Fruit fly (Drosophila melanogaster) whole organism, adult: ENCODE results near the gene INPP5E.

Experiments used
- CG11617 ChIP-seq: fragments of 200-800 bp; sonication (Bioruptor generic); optimal IDR thresholded peaks from 2 replicates; lab custom pipeline; 2017; ENCODE audit warnings: mild to moderate bottlenecking, missing biosample characterization, missing genetic modification reagents, missing genetic modification characterization
- CG12768 ChIP-seq: fragments of 200-800 bp; sonication (Bioruptor generic); optimal IDR thresholded peaks from 2 replicates; lab custom pipeline; 2017; ENCODE audit warnings: missing biosample characterization, missing genetic modification characterization, mild to moderate bottlenecking, moderate library complexity, missing genetic modification reagents
- CG14711 ChIP-seq: fragments of 200-800 bp; sonication (Bioruptor generic); optimal IDR thresholded peaks from 2 replicates; lab custom pipeline; 2018; ENCODE audit warnings: missing biosample characterization, mild to moderate bottlenecking, missing genetic modification characterization, moderate library complexity
- CG1620 ChIP-seq: fragments of 200-800 bp; sonication (Bioruptor generic); optimal IDR thresholded peaks from 2 replicates; lab custom pipeline; 2016; ENCODE audit warnings: missing biosample characterization, missing genetic modification characterization
- CG33017 ChIP-seq: fragments of 200-800 bp; sonication (Bioruptor generic); optimal IDR thresholded peaks from 2 replicates; lab custom pipeline; 2018; ENCODE audit warnings: missing biosample characterization, mild to moderate bottlenecking, missing genetic modification characterization, moderate library complexity
- CG5204 ChIP-seq: fragments of 200-800 bp; sonication (Bioruptor generic); optimal IDR thresholded peaks from 2 replicates; lab custom pipeline; 2016; ENCODE audit warnings: missing biosample characterization, missing genetic modification characterization
- CG7045 ChIP-seq: fragments of 200-800 bp; sonication (Bioruptor generic); optimal IDR thresholded peaks from 2 replicates; lab custom pipeline; 2017; ENCODE audit warnings: missing biosample characterization, mild to moderate bottlenecking, missing genetic modification characterization
- CG7101 ChIP-seq: fragments of 200-800 bp; sonication (Bioruptor generic); optimal IDR thresholded peaks from 2 replicates; lab custom pipeline; 2018; ENCODE audit warnings: missing biosample characterization, mild to moderate bottlenecking, missing genetic modification characterization, moderate library complexity
- Clk ChIP-seq: fragments of 200-800 bp; sonication (Bioruptor generic); optimal IDR thresholded peaks from 2 replicates; lab custom pipeline; 2017; ENCODE audit warnings: missing biosample characterization, missing genetic modification characterization
- Crg-1 ChIP-seq: fragments of 200-800 bp; sonication (Bioruptor generic); optimal IDR thresholded peaks from 2 replicates; lab custom pipeline; 2016; ENCODE audit warnings: missing biosample characterization, missing genetic modification characterization
- Hr96 ChIP-seq: fragments of 200-800 bp; sonication (Bioruptor generic); optimal IDR thresholded peaks from 2 replicates; lab custom pipeline; 2016; ENCODE audit warnings: missing biosample characterization, missing genetic modification characterization
- Mnt ChIP-seq: fragments of 200-800 bp; sonication (Bioruptor generic); optimal IDR thresholded peaks from 2 replicates; lab custom pipeline; 2016; ENCODE audit warnings: missing biosample characterization, mild to moderate bottlenecking, missing genetic modification characterization
- bab1 ChIP-seq: fragments of 200-800 bp; sonication (Bioruptor generic); optimal IDR thresholded peaks from 3 replicates; lab custom pipeline; 2019; ENCODE audit warnings: missing biosample characterization, mild to moderate bottlenecking, missing genetic modification characterization, moderate library complexity
- cic ChIP-seq: fragments of 200-800 bp; sonication (Bioruptor generic); optimal IDR thresholded peaks from 2 replicates; lab custom pipeline; 2017; ENCODE audit warnings: missing biosample characterization, mild to moderate bottlenecking, missing genetic modification characterization, moderate library complexity
- cnc ChIP-seq, 2 experiments: fragments of >200 bp; optimal IDR thresholded peaks; 2 replicates each; lab custom pipeline; 2017
- kay ChIP-seq: fragments of 200-800 bp; sonication (Bioruptor generic); peaks from one replicate; lab custom pipeline; 2016; ENCODE audit warnings: missing biosample characterization, missing genetic modification characterization, borderline replicate concordance
- ovo ChIP-seq: fragments of 200-800 bp; sonication (Bioruptor generic); optimal IDR thresholded peaks from 2 replicates; lab custom pipeline; 2016; ENCODE audit warnings: missing biosample characterization, missing genetic modification characterization
- pad ChIP-seq: fragments of 200-800 bp; sonication (Bioruptor generic); optimal IDR thresholded peaks from 3 replicates; lab custom pipeline; 2017; ENCODE audit warnings: missing biosample characterization, missing genetic modification characterization, mild to moderate bottlenecking, moderate library complexity, missing genetic modification reagents
- tj ChIP-seq: fragments of 200-800 bp; sonication (Bioruptor generic); optimal IDR thresholded peaks from 3 replicates; lab custom pipeline; 2017; ENCODE audit warnings: missing biosample characterization, mild to moderate bottlenecking, missing genetic modification characterization, moderate library complexity
- toe ChIP-seq: fragments of 200-800 bp; sonication (Bioruptor generic); optimal IDR thresholded peaks from 2 replicates; lab custom pipeline; 2016; ENCODE audit warnings: missing biosample characterization, missing genetic modification characterization

The INPP5E gene

DNA sequence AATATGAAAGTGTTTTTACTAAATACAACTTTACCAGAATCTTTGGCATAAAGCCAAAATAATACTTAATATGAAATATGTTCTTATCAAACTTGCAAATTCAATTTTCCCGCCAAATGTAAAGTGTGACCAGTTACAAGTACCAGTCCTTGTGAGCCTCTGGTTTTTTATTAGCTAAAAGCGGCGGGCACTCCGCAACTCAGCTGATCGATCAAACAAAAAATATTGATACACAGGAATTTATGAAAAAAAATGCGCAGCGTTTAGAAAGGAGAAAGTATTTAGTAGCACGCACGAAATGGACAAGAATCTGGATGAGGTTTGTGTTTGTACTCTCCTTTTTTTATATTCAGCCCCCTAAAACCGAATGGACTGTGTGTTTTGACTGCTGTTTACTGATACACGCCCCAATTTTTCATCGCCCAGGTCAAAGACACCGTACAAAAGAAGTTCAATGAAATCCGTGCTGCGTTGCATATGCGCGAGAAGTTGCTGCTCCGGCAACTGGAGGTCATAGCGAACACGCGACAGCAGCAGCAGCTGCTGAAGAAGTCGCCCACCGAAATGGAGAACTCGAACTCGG lies 10.0 kb upstream of the INPP5E start, which contains the start of gene CG32100:
TSS of gene CG32100 (plus strand) at position 197 of the 583 bp plus-strand sequence.
- TF ChIP-seq CG1620 (GFP tag; lab: Kevin White, UChicago) (no peak), Crg-1 (GFP tag; lab: Kevin White, UChicago) (no peak), Hr96 (GFP tag; lab: Kevin White, UChicago) (no peak), CG5204 (GFP tag; lab: Kevin White, UChicago) (no peak), CG7101 (tag; lab: Kevin White, UChicago) (no peak), CG7045 (no peak), CG11617 (GFP tag; lab: Kevin White, UChicago) (no peak), cnc (optimal IDR thresholded peaks at IDR 0.05; lab: Kevin White, UChicago) (no peak), CG33017 (tag; lab: Kevin White, UChicago) (no peak), pad (GFP tag; lab: Kevin White, UChicago) (no peak), tj (GFP tag; lab: Kevin White, UChicago) (no peak), cic (GFP tag; lab: Kevin White, UChicago) (no peak), toe (GFP tag; lab: Kevin White, UChicago) (no peak), CG12768 (GFP tag; lab: Kevin White, UChicago) (no peak), Mnt (no peak), Clk (no peak)

- TF ChIP-seq cic (GFP tag; lab: Kevin White, UChicago) (peak; percentile 57), bab1 (no peak), kay (no peak), CG7101 (tag; lab: Kevin White, UChicago) (peak; percentile 88), ovo (GFP tag; lab: Kevin White, UChicago) (no peak), CG14711 (tag; lab: Kevin White, UChicago) (peak; percentile 70), tj (GFP tag; lab: Kevin White, UChicago) (peak; percentile 37), toe (GFP tag; lab: Kevin White, UChicago) (peak; percentile 22), Clk (no peak), CG33017 (tag; lab: Kevin White, UChicago) (peak; percentile 87), CG11617 (GFP tag; lab: Kevin White, UChicago) (peak; percentile 85), Hr96 (GFP tag; lab: Kevin White, UChicago) (peak; percentile 35), Crg-1 (GFP tag; lab: Kevin White, UChicago) (no peak), pad (GFP tag; lab: Kevin White, UChicago) (peak; percentile 46), cnc (optimal IDR thresholded peaks at IDR 0.05; lab: Kevin White, UChicago) (no peak), CG1620 (GFP tag; lab: Kevin White, UChicago) (no peak), CG7045 (peak; percentile 74), CG5204 (GFP tag; lab: Kevin White, UChicago) (peak; percentile 44), CG12768 (GFP tag; lab: Kevin White, UChicago) (peak; percentile 77), Mnt (peak; percentile 45)
Measured at dm6 chr3L:12269867-12270266, 7.6 kb upstream of the INPP5E start.

dm6 chr3L:12271195-12271618 lies 6.2 kb upstream of the INPP5E start, which contains the start of gene Pbgs:
TSS of gene Pbgs (minus strand) at chr3L:12271345.
- TF ChIP-seq kay (no peak), CG11617 (GFP tag; lab: Kevin White, UChicago) (peak; percentile 6), CG7045 (no peak), cnc (optimal IDR thresholded peaks at IDR 0.05; lab: Kevin White, UChicago) (no peak), Mnt (peak; percentile 12), CG5204 (GFP tag; lab: Kevin White, UChicago) (no peak), CG12768 (GFP tag; lab: Kevin White, UChicago) (no peak), Clk (no peak), pad (GFP tag; lab: Kevin White, UChicago) (peak; percentile 26), toe (GFP tag; lab: Kevin White, UChicago) (no peak), CG7101 (tag; lab: Kevin White, UChicago) (peak; percentile 52), cic (GFP tag; lab: Kevin White, UChicago) (no peak), Crg-1 (GFP tag; lab: Kevin White, UChicago) (no peak), CG1620 (GFP tag; lab: Kevin White, UChicago) (no peak), Hr96 (GFP tag; lab: Kevin White, UChicago) (no peak), ovo (GFP tag; lab: Kevin White, UChicago) (no peak), CG33017 (tag; lab: Kevin White, UChicago) (peak; percentile 46), tj (GFP tag; lab: Kevin White, UChicago) (no peak), bab1 (peak; percentile 58), CG14711 (tag; lab: Kevin White, UChicago) (no peak)

- TF ChIP-seq CG11617 (GFP tag; lab: Kevin White, UChicago) (peak; percentile 55), toe (GFP tag; lab: Kevin White, UChicago) (no peak), CG7045 (no peak), cic (GFP tag; lab: Kevin White, UChicago) (peak; percentile 11), CG33017 (tag; lab: Kevin White, UChicago) (peak; percentile 64), Mnt (no peak), Crg-1 (GFP tag; lab: Kevin White, UChicago) (no peak), CG7101 (tag; lab: Kevin White, UChicago) (peak; percentile 45), cnc (optimal IDR thresholded peaks at IDR 0.05; lab: Kevin White, UChicago) (no peak), ovo (GFP tag; lab: Kevin White, UChicago) (no peak), CG12768 (GFP tag; lab: Kevin White, UChicago) (peak; percentile 12), tj (GFP tag; lab: Kevin White, UChicago) (peak; percentile 64), CG1620 (GFP tag; lab: Kevin White, UChicago) (no peak), pad (GFP tag; lab: Kevin White, UChicago) (peak; percentile 16), Hr96 (GFP tag; lab: Kevin White, UChicago) (no peak), CG5204 (GFP tag; lab: Kevin White, UChicago) (no peak), CG14711 (tag; lab: Kevin White, UChicago) (peak; percentile 64), kay (no peak), bab1 (peak; percentile 9), Clk (no peak)
Measured at dm6 chr3L:12275572-12276042, 1.8 kb upstream of the INPP5E start.

dm6 chr3L:12276495-12276894 lies 960 bp upstream of the INPP5E start:
- TF ChIP-seq CG7045 (no peak), Crg-1 (GFP tag; lab: Kevin White, UChicago) (no peak), kay (no peak), CG1620 (GFP tag; lab: Kevin White, UChicago) (no peak), toe (GFP tag; lab: Kevin White, UChicago) (no peak), bab1 (no peak)
